Worm (Caenorhabditis elegans): Measurements from ENCODE around the gene C05G5.5.
A peak's percentile ranks its signal among the peaks of the same experiment; 100 is the strongest.

Gene C05G5.5

DNA sequence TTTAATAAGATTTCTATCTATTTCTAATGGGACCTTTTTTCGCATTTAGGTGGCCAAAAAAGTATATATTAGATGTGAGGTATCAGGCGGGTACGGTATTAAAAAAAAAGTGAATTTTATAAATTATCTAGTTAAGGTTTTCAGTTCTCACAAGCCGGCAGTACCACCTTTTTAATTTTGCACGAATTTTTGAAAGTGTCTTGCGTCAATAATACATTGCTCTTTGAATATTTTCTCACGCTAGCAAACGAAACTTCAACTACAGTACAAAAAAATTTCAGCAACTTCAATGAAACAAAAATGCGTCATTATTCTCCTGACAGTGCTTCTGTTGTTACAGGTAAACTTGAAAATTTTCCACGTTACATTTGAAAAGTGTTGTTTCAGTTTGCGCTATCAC is 46.0 kb upstream of the C05G5.5 start, which contains the start of gene F42D1.4:
F42D1.4 (plus strand) TSS at position 301 of the 400 bp plus-strand sequence.
- TF ChIP-seq elt-1 (tag; optimal IDR thresholded peaks at IDR 0.05) (no peak), ztf-1 (GFP tag; conservative IDR thresholded peaks at IDR 0.05) (no peak), alr-1 (tag; optimal IDR thresholded peaks at IDR 0.05) (no peak), nhr-6 (tag; optimal IDR thresholded peaks at IDR 0.05) (no peak), sem-4 (tag; optimal IDR thresholded peaks at IDR 0.05) (no peak), gmeb-1 (tag; optimal IDR thresholded peaks at IDR 0.05) (no peak), unc-39 (tag; optimal IDR thresholded peaks at IDR 0.05) (no peak), nhr-21 (tag; optimal IDR thresholded peaks at IDR 0.05) (no peak), lsy-2 (tag; optimal IDR thresholded peaks at IDR 0.05) (no peak), skn-1 (tag; optimal IDR thresholded peaks at IDR 0.05) (no peak), mbf-1 (tag; optimal IDR thresholded peaks at IDR 0.05) (no peak), nhr-237 (tag; optimal IDR thresholded peaks at IDR 0.05) (no peak), mdl-1 (tag; optimal IDR thresholded peaks at IDR 0.05) (no peak)

DNA sequence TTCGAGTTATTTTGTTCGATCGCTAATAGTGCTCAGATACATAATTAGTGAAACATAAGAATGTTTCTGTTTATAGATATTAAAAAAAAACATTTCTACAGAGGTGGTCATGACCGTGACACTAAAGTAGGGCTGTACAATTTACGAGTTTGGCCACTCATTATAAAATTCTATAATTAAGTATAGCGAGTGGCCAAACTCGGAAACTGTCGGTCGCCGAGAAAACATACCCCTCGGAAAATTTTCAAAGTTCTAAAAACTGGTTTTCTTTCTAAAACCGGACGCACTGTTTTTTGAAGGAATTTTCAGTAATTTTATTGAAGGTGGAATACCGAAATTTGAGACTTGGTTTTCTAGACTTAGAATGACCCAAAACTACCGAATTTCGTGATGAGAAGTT is 44.8 kb upstream of the C05G5.5 start:
- no peak for TF ChIP-seq nhr-6 (tag; optimal IDR thresholded peaks at IDR 0.05)
- TF ChIP-seq ceh-16 (tag; optimal IDR thresholded peaks at IDR 0.05), result no peak
- TF ChIP-seq nhr-25 (tag; optimal IDR thresholded peaks at IDR 0.05), result no peak
- TF ChIP-seq alr-1 (tag; optimal IDR thresholded peaks at IDR 0.05), result no peak
- no peak for TF ChIP-seq elt-1 (tag; optimal IDR thresholded peaks at IDR 0.05)
- no peak for TF ChIP-seq C34F6.9 (tag; optimal IDR thresholded peaks at IDR 0.05)
- no peak for TF ChIP-seq ama-1 (optimal IDR thresholded peaks at IDR 0.05)
- no peak for TF ChIP-seq lin-11 (tag; optimal IDR thresholded peaks at IDR 0.05)
- no peak for TF ChIP-seq F13H6.1 (tag; optimal IDR thresholded peaks at IDR 0.05)
- no peak for TF ChIP-seq elt-3 (tag; optimal IDR thresholded peaks at IDR 0.05)
- no peak for TF ChIP-seq ztf-1 (GFP tag; conservative IDR thresholded peaks at IDR 0.05)
- no peak for TF ChIP-seq skn-1 (tag; optimal IDR thresholded peaks at IDR 0.05)
- no peak for TF ChIP-seq ceh-82 (tag; optimal IDR thresholded peaks at IDR 0.05)
- TF ChIP-seq nhr-10 (tag; optimal IDR thresholded peaks at IDR 0.05), result no peak

DNA sequence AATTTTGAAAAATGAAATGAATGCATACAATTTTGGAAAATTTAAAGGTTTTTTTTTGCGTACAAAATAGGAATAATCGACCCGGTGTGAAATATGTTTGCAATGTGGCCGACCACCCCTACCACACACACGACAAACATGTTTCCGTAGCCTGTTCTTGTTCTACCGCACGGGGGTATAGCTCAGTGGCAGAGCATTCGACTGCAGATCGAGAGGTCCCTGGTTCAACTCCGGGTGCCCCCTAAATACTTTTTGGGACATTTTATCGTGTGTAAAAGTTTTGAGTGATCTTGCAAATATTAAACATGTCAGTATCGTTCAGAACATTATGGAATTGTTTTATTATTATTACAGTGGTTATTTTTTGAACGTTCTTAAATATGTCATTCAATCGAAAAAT is 43.8 kb upstream of the C05G5.5 start:
- TF ChIP-seq ztf-4 (tag; optimal IDR thresholded peaks at IDR 0.05) (no peak), ceh-16 (tag; optimal IDR thresholded peaks at IDR 0.05) (no peak), lsy-2 (tag; optimal IDR thresholded peaks at IDR 0.05) (peak in 1 of 2 experiments; percentile 23), ZK546.5 (tag; optimal IDR thresholded peaks at IDR 0.05) (no peak), ztf-11 (tag; optimal IDR thresholded peaks at IDR 0.05) (no peak), nhr-129 (tag; optimal IDR thresholded peaks at IDR 0.05) (peak; percentile 29), mdl-1 (tag; optimal IDR thresholded peaks at IDR 0.05) (peak in 1 of 2 experiments; percentile 13), dmd-4 (tag; optimal IDR thresholded peaks at IDR 0.05) (no peak), lin-13 (GFP tag; optimal IDR thresholded peaks at IDR 0.05) (peak; percentile 33), unc-39 (tag; optimal IDR thresholded peaks at IDR 0.05) (no peak), peb-1 (tag; optimal IDR thresholded peaks at IDR 0.05) (no peak), nhr-12 (tag; optimal IDR thresholded peaks at IDR 0.05) (no peak), nhr-23 (tag; optimal IDR thresholded peaks at IDR 0.05) (no peak), blmp-1 (tag; optimal IDR thresholded peaks at IDR 0.05; ENCODE audit: insufficient read depth) (no peak), ceh-82 (tag; optimal IDR thresholded peaks at IDR 0.05) (no peak), skn-1 (tag; optimal IDR thresholded peaks at IDR 0.05) (no peak), nhr-10 (tag; optimal IDR thresholded peaks at IDR 0.05) (no peak), crh-2 (tag; optimal IDR thresholded peaks at IDR 0.05) (peak; percentile 23), alr-1 (tag; optimal IDR thresholded peaks at IDR 0.05) (no peak), Y55F3AM.14 (GFP tag; optimal IDR thresholded peaks at IDR 0.05) (no peak), aly-2 (tag; optimal IDR thresholded peaks at IDR 0.05) (no peak), nhr-237 (tag; optimal IDR thresholded peaks at IDR 0.05) (no peak), elt-3 (tag; optimal IDR thresholded peaks at IDR 0.05) (no peak), nhr-11 (tag; optimal IDR thresholded peaks at IDR 0.05) (no peak), ztf-1 (GFP tag; conservative IDR thresholded peaks at IDR 0.05) (no peak), sma-9 (GFP tag; optimal IDR thresholded peaks at IDR 0.05) (peak; percentile 65), sma-9 (tag; optimal IDR thresholded peaks at IDR 0.05) (no peak), nhr-21 (tag; optimal IDR thresholded peaks at IDR 0.05) (no peak), nhr-25 (tag; optimal IDR thresholded peaks at IDR 0.05) (no peak), egl-27 (tag; optimal IDR thresholded peaks at IDR 0.05) (no peak), zag-1 (tag; optimal IDR thresholded peaks at IDR 0.05) (no peak), elt-1 (tag; optimal IDR thresholded peaks at IDR 0.05) (no peak), sma-3 (GFP tag; optimal IDR thresholded peaks at IDR 0.05) (peak; percentile 45), lin-11 (tag; optimal IDR thresholded peaks at IDR 0.05) (peak; percentile 23), mab-5 (tag; optimal IDR thresholded peaks at IDR 0.05) (no peak), ama-1 (optimal IDR thresholded peaks at IDR 0.05) (no peak), snpc-4 (tag; optimal IDR thresholded peaks at IDR 0.05) (no peak), nhr-77 (tag; optimal IDR thresholded peaks at IDR 0.05) (no peak), nhr-6 (tag; optimal IDR thresholded peaks at IDR 0.05) (no peak), lin-39 (tag; optimal IDR thresholded peaks at IDR 0.05) (no peak), sem-4 (tag; optimal IDR thresholded peaks at IDR 0.05) (peak; percentile 32), mbf-1 (tag; optimal IDR thresholded peaks at IDR 0.05) (no peak), gmeb-1 (tag; optimal IDR thresholded peaks at IDR 0.05) (no peak), fos-1 (tag; optimal IDR thresholded peaks at IDR 0.05) (peak; percentile 42), F13H6.1 (tag; optimal IDR thresholded peaks at IDR 0.05) (peak; percentile 49), C34F6.9 (tag; optimal IDR thresholded peaks at IDR 0.05) (peak; percentile 39), R02D3.7 (tag; optimal IDR thresholded peaks at IDR 0.05) (no peak)
